Worm (Caenorhabditis elegans): ENCODE measurements around the gene AH10.2.
A peak's percentile ranks its signal among the peaks of the same experiment; 100 is the strongest.

Gene AH10.2

DNA sequence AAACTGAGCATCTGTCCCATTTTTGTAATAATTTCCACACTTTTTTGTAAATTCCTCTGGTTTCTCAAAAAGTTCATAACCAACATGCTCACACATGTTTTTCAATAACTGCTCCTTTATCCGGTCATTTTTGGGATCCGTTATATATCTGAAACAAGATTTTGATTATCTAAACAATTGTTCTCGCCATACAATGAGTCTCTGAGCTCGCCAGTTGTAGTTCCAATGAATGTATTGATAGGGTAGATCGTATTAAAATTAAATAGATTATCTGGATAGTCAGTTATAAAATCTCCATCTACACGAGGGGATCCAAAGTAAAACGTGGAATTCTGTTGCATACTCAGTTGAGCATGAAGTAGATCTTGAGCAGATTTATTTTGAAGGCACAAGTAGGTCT, 20.0 kb downstream of the AH10.2 start:
- TF ChIP-seq T22C8.4 (GFP tag; IDR thresholded peaks at IDR 0.05) (no peak), ztf-29 (GFP tag; IDR thresholded peaks at IDR 0.05) (no peak), flt-1 (GFP tag; IDR thresholded peaks at IDR 0.05) (no peak), med-1 (GFP tag; optimal IDR thresholded peaks at IDR 0.05; ENCODE audit: insufficient read depth) (no peak), tab-1 (GFP tag; IDR thresholded peaks at IDR 0.05) (no peak), ztf-23 (GFP tag; IDR thresholded peaks at IDR 0.05) (no peak), klf-2 (GFP tag; conservative IDR thresholded peaks at IDR 0.05) (no peak), ref-1 (GFP tag; conservative IDR thresholded peaks at IDR 0.05) (no peak), cog-1 (tag; optimal IDR thresholded peaks at IDR 0.05) (no peak)

ce11 chrV:14177657-14178129, 21.1 kb downstream of the AH10.2 start, which contains the start of gene ceh-74:
TSS of gene ceh-74 (plus strand) at chrV:14178079.
- no peak for TF ChIP-seq ref-1 (GFP tag; conservative IDR thresholded peaks at IDR 0.05)
- no peak for TF ChIP-seq ztf-29 (GFP tag; IDR thresholded peaks at IDR 0.05)
- no peak for TF ChIP-seq ztf-23 (GFP tag; IDR thresholded peaks at IDR 0.05)
- TF ChIP-seq klf-2 (GFP tag; conservative IDR thresholded peaks at IDR 0.05): no peak
- TF ChIP-seq tab-1 (GFP tag; IDR thresholded peaks at IDR 0.05): no peak

DNA sequence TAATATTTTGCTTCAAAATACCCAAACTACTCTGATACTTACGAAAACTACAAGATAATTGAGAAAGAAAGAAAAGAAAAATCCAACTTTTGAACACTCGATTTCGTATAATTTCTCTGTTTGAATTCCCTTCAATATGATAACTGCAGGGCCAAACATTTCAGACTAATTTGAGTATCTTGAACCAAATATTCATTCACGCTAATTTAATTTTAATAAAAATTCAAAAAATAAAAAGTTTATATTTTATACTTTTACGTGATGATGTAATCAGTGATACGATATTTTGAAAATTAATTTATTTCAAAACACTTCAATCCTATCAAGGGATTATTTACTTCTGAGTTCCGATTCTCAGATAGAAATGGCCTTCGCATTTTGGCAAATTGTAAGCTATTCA, 23.4 kb downstream of the AH10.2 start, which contains the start of gene ZC376.8:
TSS of gene ZC376.8 (plus strand) at position 301 of the 400 bp plus-strand sequence.
- no peak for TF ChIP-seq klf-2 (GFP tag; conservative IDR thresholded peaks at IDR 0.05)
- TF ChIP-seq ref-1 (GFP tag; conservative IDR thresholded peaks at IDR 0.05): no peak
- TF ChIP-seq T22C8.4 (GFP tag; IDR thresholded peaks at IDR 0.05): no peak
- TF ChIP-seq med-1 (GFP tag; optimal IDR thresholded peaks at IDR 0.05; ENCODE audit: insufficient read depth): no peak
- no peak for TF ChIP-seq cog-1 (tag; optimal IDR thresholded peaks at IDR 0.05)
- no peak for TF ChIP-seq tab-1 (GFP tag; IDR thresholded peaks at IDR 0.05)

ce11 chrV:14182860-14183259, 26.3 kb downstream of the AH10.2 start, which contains the start of gene cest-2.3:
TSS of gene cest-2.3 (minus strand) at chrV:14182960.
- TF ChIP-seq flt-1 (GFP tag; IDR thresholded peaks at IDR 0.05): no peak

DNA sequence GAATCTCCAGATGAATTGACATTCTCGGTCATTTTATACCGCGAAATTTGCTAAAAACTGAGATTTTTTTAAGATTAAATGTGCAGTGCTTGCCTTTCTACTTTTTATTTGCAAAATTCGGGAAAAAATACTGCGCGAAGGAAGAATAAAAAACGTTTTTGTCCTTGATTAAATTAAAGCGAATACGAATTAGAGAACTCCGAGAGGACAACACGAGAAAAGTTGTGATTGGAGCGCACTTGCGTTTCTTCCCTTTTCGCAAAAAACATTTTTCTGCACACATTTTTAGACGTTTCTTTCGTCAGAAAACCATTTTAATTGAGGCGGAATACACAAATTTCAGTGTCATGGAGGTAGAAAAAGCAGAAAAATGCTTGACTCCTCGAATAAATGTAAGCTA, 28.9 kb downstream of the AH10.2 start, which contains the start of the genes trm-1 and ints-2:
TSS of gene trm-1 (minus strand) at position 175 of the 400 bp plus-strand sequence.
TSS of gene ints-2 (plus strand) at position 249 of the 400 bp plus-strand sequence.
- TF ChIP-seq ztf-23 (GFP tag; IDR thresholded peaks at IDR 0.05): no peak
- no peak for TF ChIP-seq med-1 (GFP tag; optimal IDR thresholded peaks at IDR 0.05; ENCODE audit: insufficient read depth)
- TF ChIP-seq cog-1 (tag; optimal IDR thresholded peaks at IDR 0.05): peak; percentile 3

ce11 chrV:14187104-14187503, 30.5 kb downstream of the AH10.2 start:
- no peak for TF ChIP-seq med-1 (GFP tag; optimal IDR thresholded peaks at IDR 0.05; ENCODE audit: insufficient read depth)
- TF ChIP-seq T22C8.4 (GFP tag; IDR thresholded peaks at IDR 0.05): no peak
- TF ChIP-seq ref-1 (GFP tag; conservative IDR thresholded peaks at IDR 0.05): no peak
- TF ChIP-seq ztf-23 (GFP tag; IDR thresholded peaks at IDR 0.05): no peak
- no peak for TF ChIP-seq klf-2 (GFP tag; conservative IDR thresholded peaks at IDR 0.05)
- no peak for TF ChIP-seq cog-1 (tag; optimal IDR thresholded peaks at IDR 0.05)
- TF ChIP-seq flt-1 (GFP tag; IDR thresholded peaks at IDR 0.05): no peak
- no peak for TF ChIP-seq ztf-29 (GFP tag; IDR thresholded peaks at IDR 0.05)
- no peak for TF ChIP-seq tab-1 (GFP tag; IDR thresholded peaks at IDR 0.05)

DNA sequence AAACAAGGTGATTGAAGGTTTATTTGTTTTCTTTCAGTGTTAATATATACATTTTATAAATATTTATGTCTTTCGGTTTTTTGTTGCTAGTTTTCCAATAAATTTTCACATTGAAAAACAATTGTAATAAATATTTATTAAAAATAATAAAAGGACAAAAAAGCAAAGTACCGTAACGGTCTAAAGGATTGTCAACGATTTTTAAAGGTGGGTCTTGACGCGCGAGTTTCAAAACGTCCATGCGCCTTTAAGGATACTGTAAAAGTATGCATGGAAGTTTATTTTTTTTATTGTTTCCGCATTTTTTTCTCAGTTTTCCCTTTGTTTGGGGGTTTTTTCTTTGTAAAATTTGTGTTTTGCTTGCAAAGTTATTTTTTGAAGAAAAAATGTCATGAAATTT, 36.3 kb downstream of the AH10.2 start:
- no peak for TF ChIP-seq klf-2 (GFP tag; conservative IDR thresholded peaks at IDR 0.05)
- TF ChIP-seq med-1 (GFP tag; optimal IDR thresholded peaks at IDR 0.05; ENCODE audit: insufficient read depth): no peak
- TF ChIP-seq cog-1 (tag; optimal IDR thresholded peaks at IDR 0.05): no peak
- no peak for TF ChIP-seq ztf-23 (GFP tag; IDR thresholded peaks at IDR 0.05)

DNA sequence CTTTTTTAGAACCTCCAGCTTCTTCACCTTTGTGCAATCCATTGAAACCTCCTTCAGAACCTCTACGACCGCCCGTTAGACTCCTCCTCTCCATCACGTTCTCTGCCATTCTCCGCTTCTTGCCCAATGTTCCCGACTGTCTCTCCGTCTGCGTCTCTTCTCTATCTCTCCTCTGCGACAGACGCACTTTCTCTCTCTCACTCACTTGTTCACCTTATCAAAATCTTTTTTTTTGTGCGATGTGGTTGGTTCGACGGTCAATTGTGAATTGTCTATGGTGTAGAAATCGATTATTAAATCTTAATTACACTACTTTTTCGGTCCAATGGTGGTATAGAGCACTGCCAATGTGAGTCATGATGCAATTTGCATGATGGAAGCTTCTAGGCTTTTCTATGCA, 36.9 kb downstream of the AH10.2 start, which contains the start of gene atfs-1:
TSS of gene atfs-1 (plus strand) at position 213 of the 400 bp plus-strand sequence.
- TF ChIP-seq ref-1 (GFP tag; conservative IDR thresholded peaks at IDR 0.05) (no peak), tab-1 (GFP tag; IDR thresholded peaks at IDR 0.05) (no peak), T22C8.4 (GFP tag; IDR thresholded peaks at IDR 0.05) (no peak), ztf-29 (GFP tag; IDR thresholded peaks at IDR 0.05) (no peak), klf-2 (GFP tag; conservative IDR thresholded peaks at IDR 0.05) (no peak), ztf-23 (GFP tag; IDR thresholded peaks at IDR 0.05) (no peak), flt-1 (GFP tag; IDR thresholded peaks at IDR 0.05) (no peak), med-1 (GFP tag; optimal IDR thresholded peaks at IDR 0.05; ENCODE audit: insufficient read depth) (no peak), cog-1 (tag; optimal IDR thresholded peaks at IDR 0.05) (no peak)

ce11 chrV:14194514-14194913, 37.9 kb downstream of the AH10.2 start:
- TF ChIP-seq ref-1 (GFP tag; conservative IDR thresholded peaks at IDR 0.05) (no peak), T22C8.4 (GFP tag; IDR thresholded peaks at IDR 0.05) (no peak), cog-1 (tag; optimal IDR thresholded peaks at IDR 0.05) (no peak)

ce11 chrV:14197651-14198050, 41.1 kb downstream of the AH10.2 start:
- TF ChIP-seq ztf-23 (GFP tag; IDR thresholded peaks at IDR 0.05) (no peak), ztf-29 (GFP tag; IDR thresholded peaks at IDR 0.05) (no peak), med-1 (GFP tag; optimal IDR thresholded peaks at IDR 0.05; ENCODE audit: insufficient read depth) (no peak), T22C8.4 (GFP tag; IDR thresholded peaks at IDR 0.05) (no peak), klf-2 (GFP tag; conservative IDR thresholded peaks at IDR 0.05) (no peak), flt-1 (GFP tag; IDR thresholded peaks at IDR 0.05) (no peak)

DNA sequence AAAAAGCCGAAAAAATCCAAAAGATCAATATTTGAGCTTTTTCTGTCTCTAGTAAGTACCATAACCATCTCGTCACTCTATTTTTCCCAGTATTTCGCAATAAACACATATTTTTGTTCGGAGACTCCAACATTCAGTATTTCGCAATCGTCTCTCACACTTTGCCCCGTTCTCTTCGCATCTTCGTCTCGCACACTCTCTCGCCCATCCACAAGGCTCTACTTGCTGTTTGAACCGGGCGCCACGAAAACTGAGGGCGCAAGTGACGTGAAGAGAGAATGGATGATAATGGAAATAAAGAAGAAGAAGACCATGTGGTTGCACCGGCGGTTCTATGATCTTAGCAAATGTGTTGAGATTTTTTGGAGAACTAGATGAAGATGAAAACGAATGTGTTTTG, 43.5 kb downstream of the AH10.2 start:
- no peak for TF ChIP-seq flt-1 (GFP tag; IDR thresholded peaks at IDR 0.05)
- no peak for TF ChIP-seq ztf-23 (GFP tag; IDR thresholded peaks at IDR 0.05)
- no peak for TF ChIP-seq cog-1 (tag; optimal IDR thresholded peaks at IDR 0.05)
- TF ChIP-seq ztf-29 (GFP tag; IDR thresholded peaks at IDR 0.05): no peak
- no peak for TF ChIP-seq klf-2 (GFP tag; conservative IDR thresholded peaks at IDR 0.05)
- no peak for TF ChIP-seq T22C8.4 (GFP tag; IDR thresholded peaks at IDR 0.05)
- no peak for TF ChIP-seq tab-1 (GFP tag; IDR thresholded peaks at IDR 0.05)
- TF ChIP-seq ref-1 (GFP tag; conservative IDR thresholded peaks at IDR 0.05): no peak
- no peak for TF ChIP-seq med-1 (GFP tag; optimal IDR thresholded peaks at IDR 0.05; ENCODE audit: insufficient read depth)

Measured in whole organism, midembryonic.